Worm (Caenorhabditis elegans) whole organism, young adult: ENCODE measurements around the gene cup-15.

Experiments
- B0035.1 ChIP-seq: sonication (generic microtip); optimal IDR thresholded peaks from 2 replicates; lab custom pipeline; 2016; ENCODE audit warnings: missing genetic modification characterization, mild to moderate bottlenecking, missing compliant biosample characterization, missing genotype, missing genetic modification reagents
- C17E4.6 ChIP-seq: fragments of 200-800 bp; sonication (Bioruptor generic); IDR thresholded peaks from 2 replicates; pipeline ENCODE4 v1.3.6; 2022; ENCODE audit warnings: missing genetic modification reagents, missing genetic modification characterization, missing compliant biosample characterization
- F10E7.11 ChIP-seq: sonication (generic microtip); optimal IDR thresholded peaks from 2 replicates; lab custom pipeline; 2017; ENCODE audit warnings: mild to moderate bottlenecking, missing genetic modification characterization, moderate library complexity, missing compliant biosample characterization
- F39B2.1 ChIP-seq: fragments of 200-800 bp; sonication (Bioruptor generic); IDR thresholded peaks from 2 replicates; pipeline ENCODE4 v1.3.6; 2022; ENCODE audit warnings: missing genetic modification reagents, missing genetic modification characterization, missing compliant biosample characterization
- K11D2.4 ChIP-seq: fragments of 200-800 bp; sonication (Bioruptor generic); IDR thresholded peaks from 2 replicates; pipeline ENCODE4 v1.3.6; 2022; ENCODE audit warnings: missing genetic modification reagents, missing genetic modification characterization, missing compliant biosample characterization
- Y56A3A.18 ChIP-seq: fragments of 200-800 bp; sonication (Bioruptor generic); IDR thresholded peaks from 2 replicates; pipeline ENCODE4 v1.3.6; 2022; ENCODE audit warnings: missing genetic modification reagents, missing genetic modification characterization, missing compliant biosample characterization
- Y67H2A.10 ChIP-seq: fragments of 200-800 bp; sonication (Bioruptor generic); conservative IDR thresholded peaks from 2 replicates; pipeline ENCODE4 v1.3.6; 2022; ENCODE audit warnings: missing genetic modification reagents, missing genetic modification characterization, missing compliant biosample characterization
- athp-1 ChIP-seq: sonication (generic microtip); optimal IDR thresholded peaks from 2 replicates; lab custom pipeline; 2017; ENCODE audit warnings: mild to moderate bottlenecking, missing genetic modification characterization, missing compliant biosample characterization
- attf-5 ChIP-seq: fragments of 200-800 bp; sonication (Bioruptor generic); optimal IDR thresholded peaks from 2 replicates; lab custom pipeline; 2018; ENCODE audit warnings: mild to moderate bottlenecking, missing genetic modification characterization, missing compliant biosample characterization
- attf-6 ChIP-seq: fragments of 200-800 bp; sonication (Bioruptor generic); IDR thresholded peaks from 2 replicates; pipeline ENCODE4 v1.3.6; 2022; ENCODE audit warnings: missing genetic modification reagents, missing genetic modification characterization, missing compliant biosample characterization
- bed-1 ChIP-seq: fragments of 200-800 bp; sonication (Bioruptor generic); IDR thresholded peaks from 2 replicates; pipeline ENCODE4 v1.3.6; 2022; ENCODE audit warnings: missing genetic modification reagents, missing genetic modification characterization, missing compliant biosample characterization
- ccch-3 ChIP-seq: fragments of 200-800 bp; sonication (Bioruptor generic); optimal IDR thresholded peaks from 2 replicates; lab custom pipeline; 2018; ENCODE audit warnings: mild to moderate bottlenecking, missing genetic modification characterization, missing compliant biosample characterization
- cebp-1 ChIP-seq, 2 experiments: fragments of 200-800 bp in 1 of 2; sonication (Bioruptor generic) in 1 of 2; sonication (generic microtip) in 1 of 2; IDR thresholded peaks in 1 of 2; optimal IDR thresholded peaks in 1 of 2; 2 replicates each; pipeline versions ENCODE4 v1.3.6 to Lab custom; 2017 to 2022; ENCODE audit warnings: missing compliant biosample characterization in 2 of 2, missing genetic modification characterization in 2 of 2, mild to moderate bottlenecking in 1 of 2, missing genetic modification reagents in 1 of 2, moderate library complexity in 1 of 2
- ceh-40 ChIP-seq: fragments of 200-800 bp; sonication (Bioruptor generic); IDR thresholded peaks from 2 replicates; pipeline ENCODE4 v1.3.6; 2022; ENCODE audit warnings: missing genetic modification characterization, missing compliant biosample characterization
- ceh-58 ChIP-seq: fragments of 200-800 bp; sonication (Bioruptor generic); IDR thresholded peaks from 2 replicates; pipeline ENCODE4 v1.3.6; 2022; ENCODE audit warnings: missing genetic modification characterization, missing compliant biosample characterization
- ceh-91 ChIP-seq: fragments of 200-800 bp; sonication (Bioruptor generic); IDR thresholded peaks from 2 replicates; pipeline ENCODE4 v1.3.6; 2022; ENCODE audit warnings: missing genetic modification reagents, missing genetic modification characterization, missing compliant biosample characterization
- chd-7 ChIP-seq: sonication (generic microtip); optimal IDR thresholded peaks from 2 replicates; lab custom pipeline; 2016; ENCODE audit warnings: mild to moderate bottlenecking, missing genetic modification characterization, moderate library complexity, missing compliant biosample characterization
- dox-1 ChIP-seq: fragments of 200-800 bp; sonication (Bioruptor generic); IDR thresholded peaks from 2 replicates; pipeline ENCODE4 v1.3.6; 2022; ENCODE audit warnings: missing genetic modification reagents, missing genetic modification characterization, missing compliant biosample characterization
- dpff-1 ChIP-seq: sonication (generic microtip); optimal IDR thresholded peaks from 2 replicates; lab custom pipeline; 2017; ENCODE audit warnings: mild to moderate bottlenecking, missing genetic modification characterization, missing compliant biosample characterization
- efl-1 ChIP-seq: fragments of 150-350 bp; optimal IDR thresholded peaks from 2 replicates; lab custom pipeline; 2014; ENCODE audit warnings: missing biosample characterization, missing genetic modification reagents, missing genetic modification characterization
- gei-17 ChIP-seq: fragments of 200-800 bp; sonication (Bioruptor generic); optimal IDR thresholded peaks from 2 replicates; lab custom pipeline; 2018; ENCODE audit warnings: mild to moderate bottlenecking, missing genetic modification characterization, missing compliant biosample characterization
- hlh-12 ChIP-seq: sonication (generic microtip); optimal IDR thresholded peaks from 2 replicates; lab custom pipeline; 2016; ENCODE audit warnings: missing genetic modification characterization, missing compliant biosample characterization
- hsf-1 ChIP-seq: fragments of 200-800 bp; sonication (Bioruptor generic); IDR thresholded peaks from 2 replicates; pipeline ENCODE4 v1.3.6; 2022; ENCODE audit warnings: missing genetic modification reagents, missing genetic modification characterization, missing compliant biosample characterization
- let-526 ChIP-seq: fragments of 200-800 bp; sonication (Bioruptor generic); IDR thresholded peaks from 2 replicates; pipeline ENCODE4 v1.3.6; 2022; ENCODE audit warnings: missing genetic modification reagents, missing genetic modification characterization, missing compliant biosample characterization
- lin-35 ChIP-seq, 3 experiments: fragments of 150-350 bp in 2 of 3; sonication (generic microtip) in 1 of 3; optimal IDR thresholded peaks; 2 replicates each; lab custom pipeline; 2014 to 2018; ENCODE audit warnings: missing biosample characterization in 3 of 3, missing genetic modification characterization in 3 of 3, missing genetic modification reagents in 3 of 3
- lir-1 ChIP-seq: fragments of 200-800 bp; sonication (Bioruptor generic); conservative IDR thresholded peaks from 2 replicates; pipeline ENCODE4 v1.3.6; 2022; ENCODE audit warnings: missing genetic modification reagents, missing genetic modification characterization, missing compliant biosample characterization
- lsl-1 ChIP-seq: fragments of 200-800 bp; sonication (Bioruptor generic); optimal IDR thresholded peaks from 2 replicates; lab custom pipeline; 2018; ENCODE audit warnings: mild to moderate bottlenecking, missing genetic modification characterization, moderate library complexity, missing compliant biosample characterization
- madf-8 ChIP-seq: fragments of 200-800 bp; sonication (Bioruptor generic); conservative IDR thresholded peaks from 2 replicates; pipeline ENCODE4 v1.3.6; 2022; ENCODE audit warnings: missing genetic modification reagents, missing genetic modification characterization, missing compliant biosample characterization
- mes-4 ChIP-seq: sonication (generic microtip); optimal IDR thresholded peaks from 2 replicates; lab custom pipeline; 2016; ENCODE audit warnings: missing genotype, missing genetic modification characterization, missing compliant biosample characterization
- nhr-120 ChIP-seq: fragments of 200-800 bp; sonication (Bioruptor generic); IDR thresholded peaks from 2 replicates; pipeline ENCODE4 v1.3.6; 2022; ENCODE audit warnings: missing genetic modification characterization, missing compliant biosample characterization
- nhr-179 ChIP-seq: sonication (generic microtip); optimal IDR thresholded peaks from 2 replicates; lab custom pipeline; 2016; ENCODE audit warnings: mild to moderate bottlenecking, missing genetic modification characterization, missing compliant biosample characterization
- nhr-27 ChIP-seq: fragments of 200-800 bp; sonication (Bioruptor generic); optimal IDR thresholded peaks from 2 replicates; lab custom pipeline; 2018; ENCODE audit warnings: mild to moderate bottlenecking, missing genetic modification characterization, moderate library complexity, missing compliant biosample characterization
- pha-4 ChIP-seq: fragments of 150-350 bp; sonication (generic microtip); optimal IDR thresholded peaks from 2 replicates; lab custom pipeline; 2014; ENCODE audit warnings: missing biosample characterization, missing genetic modification reagents, missing genetic modification characterization
- rpc-1 ChIP-seq, 2 experiments: fragments of 150-350 bp in 1 of 2; sonication (generic microtip) in 1 of 2; optimal IDR thresholded peaks; 2 replicates each; lab custom pipeline; 2014 to 2018; ENCODE audit warnings: missing biosample characterization in 1 of 2, missing genetic modification characterization in 1 of 2, missing genetic modification reagents in 1 of 2, missing genotype in 1 of 2
- snpc-1.3 ChIP-seq: sonication (generic microtip); optimal IDR thresholded peaks from 2 replicates; lab custom pipeline; 2017; ENCODE audit warnings: missing genetic modification characterization, mild to moderate bottlenecking, missing compliant biosample characterization, antibody characterized with exemption, moderate library complexity, missing genotype, missing genetic modification reagents; ENCODE audit not compliant: insufficient read depth
- snpc-3.4 ChIP-seq: sonication (generic microtip); optimal IDR thresholded peaks from 2 replicates; lab custom pipeline; 2017; ENCODE audit warnings: missing genetic modification characterization, mild to moderate bottlenecking, missing compliant biosample characterization, antibody characterized with exemption, moderate library complexity, missing genotype, missing genetic modification reagents
- snpc-4 ChIP-seq, 5 experiments: fragments of 150-350 bp in 1 of 5; sonication (generic microtip) in 4 of 5; optimal IDR thresholded peaks; 2 replicates each; lab custom pipeline; 2014 to 2018; ENCODE audit warnings: missing genetic modification characterization in 5 of 5, missing biosample characterization in 3 of 5, antibody characterized with exemption in 2 of 5, mild to moderate bottlenecking in 2 of 5, missing compliant biosample characterization in 2 of 5, missing genotype in 2 of 5, moderate library complexity in 2 of 5, missing genetic modification reagents in 1 of 5
- somi-1 ChIP-seq: fragments of 200-800 bp; sonication (Bioruptor generic); optimal IDR thresholded peaks from 2 replicates; lab custom pipeline; 2018; ENCODE audit warnings: mild to moderate bottlenecking, missing genetic modification characterization, missing compliant biosample characterization
- sptf-2 ChIP-seq: fragments of 200-800 bp; sonication (Bioruptor generic); optimal IDR thresholded peaks from 2 replicates; lab custom pipeline; 2018; ENCODE audit warnings: mild to moderate bottlenecking, missing genetic modification characterization, missing compliant biosample characterization
- ztf-25 ChIP-seq: fragments of 200-800 bp; sonication (Bioruptor generic); IDR thresholded peaks from 2 replicates; pipeline ENCODE4 v1.3.6; 2022; ENCODE audit warnings: missing genetic modification reagents, missing genetic modification characterization, missing compliant biosample characterization
- ztf-6 ChIP-seq: fragments of 200-800 bp; sonication (Bioruptor generic); IDR thresholded peaks from 2 replicates; pipeline ENCODE4 v1.3.6; 2022; ENCODE audit warnings: missing genetic modification reagents, missing genetic modification characterization, missing compliant biosample characterization

Gene cup-15

ce11 chrII:9345116-9345515, 7.7 kb upstream of the cup-15 start (continued):
- no peak for TF ChIP-seq ceh-40 (GFP tag; lab: Robert Waterston, UW)
- TF ChIP-seq K11D2.4 (GFP tag; lab: Robert Waterston, UW): no peak
- TF ChIP-seq rpc-1 (optimal IDR thresholded peaks at IDR 0.05; lab: Kevin White, UChicago): no peak
- no peak for TF ChIP-seq rpc-1 (tag; optimal IDR thresholded peaks at IDR 0.05; lab: Kevin White, UChicago)
- no peak for TF ChIP-seq dpff-1 (tag; lab: Kevin White, UChicago)
- TF ChIP-seq sptf-2 (GFP tag; lab: Kevin White, UChicago): no peak
- no peak for TF ChIP-seq gei-17 (GFP tag; lab: Kevin White, UChicago)

DNA sequence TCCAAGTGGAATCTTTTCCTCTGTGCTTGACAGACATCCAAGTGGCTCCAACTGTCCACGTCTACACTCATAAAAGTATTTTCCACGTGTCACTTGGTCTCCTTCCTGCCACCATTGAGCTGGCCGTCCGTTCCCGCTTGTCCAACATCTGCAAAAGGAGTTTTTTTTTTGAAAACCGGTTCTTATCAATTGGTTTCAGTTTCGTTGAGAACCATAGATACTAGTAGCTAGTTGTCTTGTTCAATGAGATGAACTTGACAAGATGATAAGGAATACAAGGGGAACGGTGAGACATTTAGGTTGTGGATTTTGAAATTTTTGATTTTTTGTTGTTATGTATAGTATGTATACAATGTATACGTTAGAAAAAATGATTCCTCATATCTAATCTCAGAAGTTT, 7.0 kb upstream of the cup-15 start:
- TF ChIP-seq ceh-91 (GFP tag; lab: Robert Waterston, UW) (no peak), hlh-12 (tag; lab: Kevin White, UChicago) (no peak), nhr-120 (GFP tag; lab: Robert Waterston, UW) (no peak), ztf-6 (GFP tag; lab: Robert Waterston, UW) (no peak), lir-1 (GFP tag; lab: Robert Waterston, UW) (no peak), bed-1 (GFP tag; lab: Robert Waterston, UW) (no peak)
- TF ChIP-seq, all 124 proteins: peak for 0

DNA sequence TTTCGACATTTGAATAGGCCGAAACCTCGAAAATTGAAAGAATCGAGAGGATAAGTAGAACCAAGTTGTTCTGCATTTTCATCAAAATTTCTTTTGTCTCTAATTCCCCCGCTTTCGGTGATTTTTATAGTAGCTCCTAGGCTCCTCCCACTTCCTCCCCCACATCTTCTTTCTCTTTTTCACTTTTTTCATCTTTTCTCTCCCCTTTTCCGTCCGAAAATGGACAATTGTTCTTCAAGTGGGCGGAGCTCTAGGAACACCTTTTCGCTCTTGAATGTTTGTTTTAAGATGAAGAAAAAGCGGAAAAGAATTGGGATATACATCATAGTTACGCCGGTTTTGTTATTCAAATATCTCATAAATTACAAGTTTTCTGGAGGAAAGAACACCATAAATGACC, 6.3 kb upstream of the cup-15 start, which contains the start of gene F42A8.1:
TSS of gene F42A8.1 (minus strand) at position 101 of the 400 bp plus-strand sequence.
- TF ChIP-seq hsf-1 (GFP tag; lab: Robert Waterston, UW): no peak
- TF ChIP-seq pha-4 (tag; lab: Kevin White, UChicago): no peak
- no peak for TF ChIP-seq attf-6 (GFP tag; lab: Robert Waterston, UW)
- TF ChIP-seq mes-4: no peak
- TF ChIP-seq somi-1 (GFP tag; lab: Kevin White, UChicago): no peak
- no peak for TF ChIP-seq chd-7 (tag; lab: Kevin White, UChicago)
- no peak for TF ChIP-seq ccch-3 (GFP tag; lab: Kevin White, UChicago)
- no peak for TF ChIP-seq athp-1 (tag; lab: Kevin White, UChicago)
- no peak for TF ChIP-seq B0035.1 (tag; lab: Kevin White, UChicago)
- no peak for TF ChIP-seq lir-1 (GFP tag; lab: Robert Waterston, UW)
- no peak for TF ChIP-seq snpc-1.3 (tag; lab: Kevin White, UChicago)
- no peak for TF ChIP-seq snpc-4 (GFP tag; optimal IDR thresholded peaks at IDR 0.05; lab: Kevin White, UChicago)
- TF ChIP-seq snpc-4 (tag; optimal IDR thresholded peaks at IDR 0.05; lab: Kevin White, UChicago): no peak
- no peak for TF ChIP-seq efl-1
- no peak for TF ChIP-seq cebp-1 (GFP tag; IDR thresholded peaks at IDR 0.05; lab: Robert Waterston, UW)
- no peak for TF ChIP-seq cebp-1 (tag; optimal IDR thresholded peaks at IDR 0.05; lab: Kevin White, UChicago)
- TF ChIP-seq lsl-1: no peak
- TF ChIP-seq snpc-3.4: no peak
- no peak for TF ChIP-seq lin-35 (GFP tag; optimal IDR thresholded peaks at IDR 0.05; lab: Kevin White, UChicago)
- no peak for TF ChIP-seq attf-5 (GFP tag; lab: Kevin White, UChicago)
- TF ChIP-seq, all 124 proteins: peak for 0

ce11 chrII:9347444-9347843, 5.4 kb upstream of the cup-15 start:
- TF ChIP-seq nhr-179 (tag; lab: Kevin White, UChicago) (no peak), ztf-25 (GFP tag; lab: Robert Waterston, UW) (no peak), madf-8 (no peak), pha-4 (tag; lab: Kevin White, UChicago) (no peak), gei-17 (GFP tag; lab: Kevin White, UChicago) (no peak), ceh-91 (GFP tag; lab: Robert Waterston, UW) (no peak), F10E7.11 (tag; lab: Kevin White, UChicago) (no peak), C17E4.6 (no peak), Y67H2A.10 (GFP tag; lab: Robert Waterston, UW) (no peak), nhr-27 (tag; lab: Kevin White, UChicago) (no peak), hsf-1 (GFP tag; lab: Robert Waterston, UW) (no peak), snpc-4 (GFP tag; optimal IDR thresholded peaks at IDR 0.05; lab: Kevin White, UChicago) (no peak), snpc-4 (tag; optimal IDR thresholded peaks at IDR 0.05; lab: Kevin White, UChicago) (no peak), athp-1 (tag; lab: Kevin White, UChicago) (no peak), dox-1 (GFP tag; lab: Robert Waterston, UW) (no peak), F39B2.1 (GFP tag; lab: Robert Waterston, UW) (no peak), let-526 (GFP tag; lab: Robert Waterston, UW) (no peak), ceh-58 (GFP tag; lab: Robert Waterston, UW) (no peak), bed-1 (GFP tag; lab: Robert Waterston, UW) (no peak), Y56A3A.18 (GFP tag; lab: Robert Waterston, UW) (no peak)
